Worm (Caenorhabditis elegans) whole organism, mixed stage, embryonic: ENCODE measurements around the gene clec-193.
"Not testable (repeated sequence)": the region's sequence is repeated elsewhere in the genome, so short reads cannot be mapped to it uniquely, and the experiment has no call there.

Experiments used
- M03D4.4 ChIP-seq: sonication (generic microtip); optimal IDR thresholded peaks from 2 replicates; lab custom pipeline; 2017; ENCODE audit warnings: mild to moderate bottlenecking, missing genetic modification characterization, missing compliant biosample characterization
- bed-3 ChIP-seq: fragments of 200-800 bp; sonication (Bioruptor generic); optimal IDR thresholded peaks from 3 replicates; lab custom pipeline; 2018; ENCODE audit warnings: mild to moderate bottlenecking, missing genetic modification characterization, moderate library complexity, missing compliant biosample characterization
- blmp-1 ChIP-seq: fragments of 150-350 bp; optimal IDR thresholded peaks from 2 replicates; lab custom pipeline; 2014; ENCODE audit warnings: missing biosample characterization, missing genetic modification characterization
- ceh-39 ChIP-seq: fragments of 150-350 bp; optimal IDR thresholded peaks from 2 replicates; lab custom pipeline; 2014; ENCODE audit warnings: missing biosample characterization, missing genetic modification characterization
- ceh-43 ChIP-seq: fragments of 200-800 bp; sonication (Bioruptor generic); optimal IDR thresholded peaks from 2 replicates; lab custom pipeline; 2018; ENCODE audit warnings: mild to moderate bottlenecking, missing genetic modification characterization, moderate library complexity, missing compliant biosample characterization
- ceh-83 ChIP-seq: fragments of 200-800 bp; sonication (Bioruptor generic); optimal IDR thresholded peaks from 2 replicates; lab custom pipeline; 2018; ENCODE audit warnings: mild to moderate bottlenecking, missing genetic modification characterization, missing compliant biosample characterization
- ces-1 ChIP-seq: fragments of 150-350 bp; optimal IDR thresholded peaks from 2 replicates; lab custom pipeline; 2014; ENCODE audit warnings: missing biosample characterization, missing genetic modification reagents, missing genetic modification characterization
- cnd-1 ChIP-seq: fragments of 200-800 bp; sonication (Bioruptor generic); optimal IDR thresholded peaks from 2 replicates; lab custom pipeline; 2018; ENCODE audit warnings: mild to moderate bottlenecking, missing genetic modification characterization, missing compliant biosample characterization
- drap-1 ChIP-seq: fragments of 200-800 bp; sonication (Bioruptor generic); optimal IDR thresholded peaks from 3 replicates; lab custom pipeline; 2018; ENCODE audit warnings: mild to moderate bottlenecking, missing genetic modification characterization, missing compliant biosample characterization
- elt-3 ChIP-seq: fragments of 150-350 bp; optimal IDR thresholded peaks from 2 replicates; lab custom pipeline; 2014; ENCODE audit warnings: missing biosample characterization, missing genetic modification characterization
- flh-1 ChIP-seq: fragments of 200-800 bp; sonication (Bioruptor generic); optimal IDR thresholded peaks from 2 replicates; lab custom pipeline; 2018; ENCODE audit warnings: mild to moderate bottlenecking, missing genetic modification characterization, moderate library complexity, missing compliant biosample characterization
- ham-2 ChIP-seq: fragments of 200-800 bp; sonication (Bioruptor generic); optimal IDR thresholded peaks from 2 replicates; lab custom pipeline; 2018; ENCODE audit warnings: mild to moderate bottlenecking, missing genetic modification characterization, missing compliant biosample characterization
- lin-32 ChIP-seq: fragments of 200-800 bp; sonication (Bioruptor generic); optimal IDR thresholded peaks from 2 replicates; lab custom pipeline; 2018; ENCODE audit warnings: mild to moderate bottlenecking, missing genetic modification characterization, missing compliant biosample characterization
- lsy-2 ChIP-seq: fragments of 150-350 bp; optimal IDR thresholded peaks from 2 replicates; lab custom pipeline; 2014; ENCODE audit warnings: missing biosample characterization, missing genetic modification characterization
- mab-5 ChIP-seq: fragments of 150-350 bp; optimal IDR thresholded peaks from 2 replicates; lab custom pipeline; 2014; ENCODE audit warnings: missing biosample characterization, missing genetic modification characterization
- mep-1 ChIP-seq: fragments of 150-350 bp; optimal IDR thresholded peaks from 2 replicates; lab custom pipeline; 2017; ENCODE audit warnings: missing biosample characterization, missing genetic modification reagents, missing genetic modification characterization, inconsistent platforms
- mls-2 ChIP-seq: sonication (generic microtip); optimal IDR thresholded peaks from 2 replicates; lab custom pipeline; 2016; ENCODE audit warnings: mild to moderate bottlenecking, missing genetic modification characterization, moderate library complexity, missing compliant biosample characterization
- nhr-12 ChIP-seq: fragments of 150-350 bp; optimal IDR thresholded peaks from 2 replicates; lab custom pipeline; 2014; ENCODE audit warnings: missing biosample characterization, missing genetic modification characterization
- nhr-237 ChIP-seq: fragments of 150-350 bp; optimal IDR thresholded peaks from 2 replicates; lab custom pipeline; 2014; ENCODE audit warnings: missing biosample characterization, missing genetic modification characterization
- nhr-28 ChIP-seq: fragments of 150-350 bp; optimal IDR thresholded peaks from 2 replicates; lab custom pipeline; 2014; ENCODE audit warnings: missing biosample characterization, missing genetic modification characterization
- nhr-76 ChIP-seq: sonication (generic microtip); optimal IDR thresholded peaks from 2 replicates; lab custom pipeline; 2017; ENCODE audit warnings: missing biosample characterization, missing genetic modification characterization
- pha-4 ChIP-seq: fragments of 150-350 bp; optimal IDR thresholded peaks from 2 replicates; lab custom pipeline; 2018; ENCODE audit warnings: missing biosample characterization, missing genetic modification reagents, missing genetic modification characterization
- sem-2 ChIP-seq: fragments of 200-800 bp; sonication (Bioruptor generic); optimal IDR thresholded peaks from 2 replicates; lab custom pipeline; 2018; ENCODE audit warnings: mild to moderate bottlenecking, missing genetic modification characterization, missing compliant biosample characterization
- snpc-4 ChIP-seq: fragments of 150-350 bp; optimal IDR thresholded peaks from 2 replicates; lab custom pipeline; 2014; ENCODE audit warnings: missing biosample characterization, missing genetic modification characterization
- sptf-1 ChIP-seq: sonication (generic microtip); optimal IDR thresholded peaks from 2 replicates; lab custom pipeline; 2017; ENCODE audit warnings: mild to moderate bottlenecking, missing genetic modification characterization, moderate library complexity, missing compliant biosample characterization
- tbx-8 ChIP-seq: fragments of 200-800 bp; sonication (Bioruptor generic); optimal IDR thresholded peaks from 2 replicates; lab custom pipeline; 2018; ENCODE audit warnings: mild to moderate bottlenecking, missing genetic modification characterization, moderate library complexity, missing compliant biosample characterization
- unc-120 ChIP-seq: sonication (generic microtip); optimal IDR thresholded peaks from 2 replicates; lab custom pipeline; 2017; ENCODE audit warnings: missing genetic modification characterization, missing compliant biosample characterization; ENCODE audit not compliant: poor library complexity, severe bottlenecking
- unc-39 ChIP-seq: fragments of 150-350 bp; optimal IDR thresholded peaks from 2 replicates; lab custom pipeline; 2014; ENCODE audit warnings: missing biosample characterization, missing genetic modification characterization
- unc-62 ChIP-seq: fragments of 150-350 bp; optimal IDR thresholded peaks from 2 replicates; lab custom pipeline; 2014; ENCODE audit warnings: missing biosample characterization, missing genetic modification reagents, missing genetic modification characterization
- zip-8 ChIP-seq: fragments of 150-350 bp; optimal IDR thresholded peaks from 2 replicates; lab custom pipeline; 2014; ENCODE audit warnings: missing biosample characterization, missing genetic modification characterization
- ztf-11 ChIP-seq: fragments of 150-350 bp; optimal IDR thresholded peaks from 2 replicates; lab custom pipeline; 2014; ENCODE audit warnings: missing biosample characterization, missing genetic modification characterization

Gene clec-193

DNA sequence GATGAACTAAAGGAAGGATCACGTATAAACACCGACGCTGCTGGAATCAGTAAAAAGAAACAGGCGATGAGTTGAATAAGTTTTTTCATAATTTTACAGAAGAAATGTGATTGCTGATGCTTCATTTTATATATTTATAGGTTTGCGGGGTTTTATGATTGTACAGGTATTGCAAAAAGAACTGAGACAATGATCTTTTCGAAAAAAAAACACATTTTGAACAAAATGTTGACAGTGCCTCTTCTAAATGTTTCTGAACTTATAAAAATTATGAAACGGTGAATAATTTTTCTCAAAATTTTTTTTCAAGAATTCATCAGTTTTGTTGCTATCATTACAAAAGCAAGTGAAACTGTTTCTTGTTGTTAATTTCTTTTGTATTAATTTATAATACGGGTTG, at the start of gene clec-193:
clec-193 (minus strand) TSS at position 101 of the 400 bp plus-strand sequence.
- no peak for TF ChIP-seq bed-3 (GFP tag; lab: Kevin White, UChicago)
- no peak for TF ChIP-seq tbx-8
- TF ChIP-seq nhr-12 (tag; lab: Kevin White, UChicago) = no peak
- no peak for TF ChIP-seq ceh-83 (GFP tag; lab: Kevin White, UChicago)
- no peak for TF ChIP-seq zip-8 (tag; lab: Kevin White, UChicago)

- TF ChIP-seq blmp-1 (tag; lab: Kevin White, UChicago) (no peak), nhr-76 (tag; lab: Kevin White, UChicago) (no peak), mab-5 (no peak), tbx-8 (no peak), bed-3 (GFP tag; lab: Kevin White, UChicago) (no peak), ceh-39 (tag; lab: Kevin White, UChicago) (no peak), drap-1 (GFP tag; lab: Kevin White, UChicago) (no peak), ham-2 (GFP tag; lab: Kevin White, UChicago) (no peak), ztf-11 (tag; lab: Kevin White, UChicago) (no peak), mep-1 (tag; lab: Kevin White, UChicago) (no peak), pha-4 (tag; lab: Kevin White, UChicago) (no peak)
These were observed 48.5 kb upstream of the clec-193 start, which contains the start of gene map-2 for ce11 chrIV:16854790-16855189. map-2 (minus strand) TSS chrIV:16854890.

ce11 chrIV:16845376-16845775, 39.1 kb upstream of the clec-193 start:
- peak; percentile 75 for TF ChIP-seq lsy-2 (tag; lab: Kevin White, UChicago)
- TF ChIP-seq, all 35 proteins: peak for 1; not testable (repeated sequence) for 34

DNA sequence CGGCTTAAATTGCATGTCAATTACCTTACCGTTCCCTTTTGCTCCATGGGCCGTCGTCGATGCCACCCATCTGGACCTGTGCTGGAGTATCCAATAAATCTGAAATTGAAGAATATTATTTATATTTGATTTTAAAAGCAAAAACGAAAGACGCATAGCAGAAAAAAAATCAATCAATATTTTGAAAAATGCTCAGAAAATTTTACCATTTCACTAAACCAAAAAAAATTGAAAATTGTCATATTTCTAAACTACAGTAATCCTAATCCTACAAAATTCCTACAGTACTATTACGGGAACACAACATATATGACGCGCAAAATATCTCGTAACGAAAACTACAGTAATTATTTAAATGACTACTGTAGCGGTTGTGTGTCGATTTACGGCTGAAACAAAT, 36.6 kb upstream of the clec-193 start, which contains the start of gene Y116A8A.150:
Y116A8A.150 (minus strand) TSS at position 101 of the 400 bp plus-strand sequence.
- TF ChIP-seq snpc-4; blmp-1 (tag; lab: Kevin White, UChicago); lsy-2 (tag; lab: Kevin White, UChicago): not testable (repeated sequence)

ce11 chrIV:16831366-16831765, 25.1 kb upstream of the clec-193 start, which contains the start of gene clec-194:
clec-194 (plus strand) TSS chrIV:16831666.
- no peak for TF ChIP-seq mls-2 (tag; lab: Kevin White, UChicago)
- TF ChIP-seq sem-2 (GFP tag; lab: Kevin White, UChicago) = no peak
- TF ChIP-seq lsy-2 (tag; lab: Kevin White, UChicago) = no peak
- no peak for TF ChIP-seq nhr-76 (tag; lab: Kevin White, UChicago)
- no peak for TF ChIP-seq flh-1 (GFP tag; lab: Kevin White, UChicago)
- no peak for TF ChIP-seq mep-1 (tag; lab: Kevin White, UChicago)
- no peak for TF ChIP-seq nhr-237
- TF ChIP-seq pha-4 (tag; lab: Kevin White, UChicago) = no peak
- TF ChIP-seq snpc-4 = no peak
- no peak for TF ChIP-seq nhr-28 (tag; lab: Kevin White, UChicago)
- no peak for TF ChIP-seq lin-32
- no peak for TF ChIP-seq ceh-43 (GFP tag; lab: Kevin White, UChicago)
- no peak for TF ChIP-seq zip-8 (tag; lab: Kevin White, UChicago)
- no peak for TF ChIP-seq M03D4.4 (tag; lab: Kevin White, UChicago)
- no peak for TF ChIP-seq unc-39 (tag; lab: Kevin White, UChicago)
- no peak for TF ChIP-seq elt-3 (tag; lab: Kevin White, UChicago)
- TF ChIP-seq mab-5 = no peak
- TF ChIP-seq cnd-1 (tag; lab: Kevin White, UChicago) = no peak

DNA sequence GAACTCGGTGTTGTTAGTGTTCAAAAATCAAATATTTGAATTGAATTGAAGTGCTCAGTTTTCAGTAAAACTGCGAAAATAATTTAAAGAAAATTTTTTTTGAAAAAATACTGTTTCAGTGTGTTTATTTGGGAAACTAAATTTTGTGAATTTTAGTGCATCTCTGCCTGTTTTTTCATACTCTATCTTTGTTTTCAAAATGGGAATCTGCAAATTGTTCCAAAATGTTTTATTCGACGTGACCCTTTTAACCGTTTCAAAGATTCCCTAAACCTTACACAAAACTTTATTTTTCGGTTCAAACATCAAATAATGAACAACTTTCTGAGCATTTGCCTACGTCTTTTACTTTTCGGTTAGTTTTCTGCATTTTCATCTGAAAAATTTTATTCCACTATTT, 23.6 kb upstream of the clec-193 start, which contains the start of gene Y116A8A.7:
Y116A8A.7 (plus strand) TSS at position 301 of the 400 bp plus-strand sequence.
- TF ChIP-seq ces-1 (no peak), unc-120 (no peak), nhr-12 (tag; lab: Kevin White, UChicago) (no peak), zip-8 (tag; lab: Kevin White, UChicago) (no peak), unc-62 (no peak), blmp-1 (tag; lab: Kevin White, UChicago) (no peak), sptf-1 (tag; lab: Kevin White, UChicago) (no peak)
